Worm (Caenorhabditis elegans) whole organism, early embryonic: ENCODE data around the gene C43D7.8.

ENCODE experiments used
- ama-1 ChIP-seq: fragments of 150-350 bp; optimal IDR thresholded peaks from 2 replicates; lab custom pipeline; 2014
- ceh-13 ChIP-seq: fragments of 200-800 bp; sonication (Bioruptor generic); optimal IDR thresholded peaks from 2 replicates; lab custom pipeline; 2018; ENCODE audit warnings: mild to moderate bottlenecking, missing genetic modification characterization, missing compliant biosample characterization
- flt-1 ChIP-seq: fragments of 200-800 bp; sonication (Bioruptor generic); IDR thresholded peaks from 2 replicates; pipeline ENCODE4 v1.3.6; 2022; ENCODE audit warnings: missing genetic modification characterization, missing compliant biosample characterization
- pes-1 ChIP-seq: fragments of 200-800 bp; sonication (Bioruptor generic); IDR thresholded peaks from 2 replicates; pipeline ENCODE4 v1.3.6; 2022; ENCODE audit warnings: missing genetic modification reagents, missing genetic modification characterization, missing compliant biosample characterization
- tbx-11 ChIP-seq: fragments of 200-800 bp; sonication (Bioruptor generic); IDR thresholded peaks from 2 replicates; pipeline ENCODE4 v1.3.6; 2022; ENCODE audit warnings: missing genetic modification characterization, missing compliant biosample characterization
- tra-4 ChIP-seq: sonication (generic microtip); optimal IDR thresholded peaks from 2 replicates; lab custom pipeline; 2017; ENCODE audit warnings: missing genetic modification characterization, missing compliant biosample characterization

DNA sequence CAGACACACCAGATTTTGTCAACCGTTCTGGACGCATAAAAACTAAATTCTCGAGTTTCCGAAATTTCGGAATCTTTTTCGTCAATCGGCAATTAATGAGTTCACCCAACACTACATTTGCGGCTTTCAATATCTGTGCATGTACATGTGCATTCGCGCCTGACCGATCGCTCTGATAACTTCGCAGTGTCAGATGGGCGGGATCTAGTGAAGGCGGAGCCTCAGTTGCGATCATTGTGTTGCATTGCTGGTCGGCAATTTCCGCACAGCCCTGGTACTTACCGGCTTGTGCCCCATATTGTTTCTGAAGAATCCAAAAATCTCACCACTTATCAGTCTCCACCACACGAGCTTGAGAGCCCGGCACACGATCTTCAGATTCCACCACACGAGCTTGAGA, 50.6 kb downstream of the C43D7.8 start:
- TF ChIP-seq tra-4 (tag; lab: Kevin White, UChicago), result no peak
- no peak for TF ChIP-seq pes-1 (GFP tag; lab: Robert Waterston, UW)
- no peak for TF ChIP-seq ama-1
- TF ChIP-seq tbx-11 (GFP tag; lab: Robert Waterston, UW), result no peak
- TF ChIP-seq flt-1 (GFP tag; lab: Robert Waterston, UW), result no peak
- TF ChIP-seq ceh-13 (GFP tag; lab: Kevin White, UChicago), result no peak
